Fruit fly (Drosophila melanogaster) whole organism, pupa: Measurements from ENCODE around the gene mew.
A peak's percentile ranks its signal among the peaks of the same experiment; 100 is the strongest.

ENCODE experiments used
- CG10348 ChIP-seq: fragments of 200-800 bp; sonication (Bioruptor generic); IDR thresholded peaks from 2 replicates; pipeline ENCODE4 v1.3.6; 2022; ENCODE audit warnings: missing biosample characterization, missing genetic modification characterization
- CG12605 ChIP-seq: fragments of 200-800 bp; sonication (Bioruptor generic); IDR thresholded peaks from 2 replicates; pipeline ENCODE4 v1.3.6; 2022; ENCODE audit warnings: missing biosample characterization, missing genetic modification characterization
- CG13204 ChIP-seq: fragments of 200-800 bp; sonication (Bioruptor generic); optimal IDR thresholded peaks from 2 replicates; lab custom pipeline; 2018; ENCODE audit warnings: missing biosample characterization, mild to moderate bottlenecking, missing genetic modification characterization, moderate library complexity
- CG14655 ChIP-seq: fragments of 200-800 bp; sonication (Bioruptor generic); optimal IDR thresholded peaks from 3 replicates; lab custom pipeline; 2017; ENCODE audit warnings: mild to moderate bottlenecking, missing biosample characterization, missing genetic modification reagents, missing genetic modification characterization
- CG15710 ChIP-seq: fragments of 200-800 bp; sonication (Bioruptor generic); optimal IDR thresholded peaks from 2 replicates; lab custom pipeline; 2018; ENCODE audit warnings: missing biosample characterization, mild to moderate bottlenecking, missing genetic modification characterization, moderate library complexity
- CG17806 ChIP-seq: fragments of 200-800 bp; sonication (Bioruptor generic); optimal IDR thresholded peaks from 2 replicates; lab custom pipeline; 2018; ENCODE audit warnings: missing biosample characterization, mild to moderate bottlenecking, missing genetic modification characterization, moderate library complexity
- CG32121 ChIP-seq: fragments of 200-800 bp; sonication (Bioruptor generic); IDR thresholded peaks from 2 replicates; pipeline ENCODE4 v1.3.6; 2022; ENCODE audit warnings: missing biosample characterization, missing genetic modification characterization
- CG34367 ChIP-seq: fragments of 200-800 bp; sonication (Bioruptor generic); optimal IDR thresholded peaks from 2 replicates; lab custom pipeline; 2018; ENCODE audit warnings: missing biosample characterization, mild to moderate bottlenecking, missing genetic modification characterization
- CG4496 ChIP-seq: fragments of 200-800 bp; sonication (Bioruptor generic); IDR thresholded peaks from 3 replicates; pipeline ENCODE4 v1.3.6; 2022; ENCODE audit warnings: missing biosample characterization, missing genetic modification characterization
- CG8159 ChIP-seq: fragments of 200-800 bp; sonication (Bioruptor generic); optimal IDR thresholded peaks from 3 replicates; lab custom pipeline; 2018; ENCODE audit warnings: missing biosample characterization, mild to moderate bottlenecking, missing genetic modification characterization, moderate library complexity
- CG8301 ChIP-seq: fragments of 200-800 bp; sonication (Bioruptor generic); optimal IDR thresholded peaks from 2 replicates; lab custom pipeline; 2018; ENCODE audit warnings: missing biosample characterization, mild to moderate bottlenecking, missing genetic modification characterization
- CG9948 ChIP-seq: fragments of 200-800 bp; sonication (Bioruptor generic); optimal IDR thresholded peaks from 2 replicates; lab custom pipeline; 2018; ENCODE audit warnings: missing biosample characterization, mild to moderate bottlenecking, missing genetic modification characterization, moderate library complexity
- D1 ChIP-seq: fragments of 200-800 bp; sonication (Bioruptor generic); optimal IDR thresholded peaks from 2 replicates; lab custom pipeline; 2018; ENCODE audit warnings: missing biosample characterization, mild to moderate bottlenecking, missing genetic modification characterization, moderate library complexity
- EcR ChIP-seq: fragments of 200-800 bp; sonication (Bioruptor generic); optimal IDR thresholded peaks from 3 replicates; lab custom pipeline; 2019; ENCODE audit warnings: missing biosample characterization, missing genetic modification characterization, mild to moderate bottlenecking, moderate library complexity, missing genetic modification reagents
- Ets98B ChIP-seq: fragments of 200-800 bp; sonication (Bioruptor generic); IDR thresholded peaks from 2 replicates; pipeline ENCODE4 v1.3.6; 2022; ENCODE audit warnings: missing biosample characterization, missing genetic modification characterization
- Pif1A ChIP-seq: fragments of 200-800 bp; sonication (Bioruptor generic); optimal IDR thresholded peaks from 3 replicates; lab custom pipeline; 2016; ENCODE audit warnings: missing biosample characterization, missing genetic modification characterization
- Pif1B ChIP-seq: fragments of 200-800 bp; sonication (Bioruptor generic); optimal IDR thresholded peaks from 3 replicates; lab custom pipeline; 2016; ENCODE audit warnings: missing biosample characterization, missing genetic modification characterization
- Snoo ChIP-seq: fragments of 200-800 bp; sonication (Bioruptor generic); optimal IDR thresholded peaks from 3 replicates; lab custom pipeline; 2017; ENCODE audit warnings: missing biosample characterization, mild to moderate bottlenecking, missing genetic modification characterization, inconsistent platforms
- fd96Ca ChIP-seq: fragments of 200-800 bp; sonication (Bioruptor generic); IDR thresholded peaks from 3 replicates; pipeline ENCODE4 v1.3.6; 2022; ENCODE audit warnings: missing biosample characterization, missing genetic modification characterization
- gl ChIP-seq: fragments of 200-800 bp; sonication (Bioruptor generic); optimal IDR thresholded peaks from 2 replicates; lab custom pipeline; 2018; ENCODE audit warnings: missing biosample characterization, mild to moderate bottlenecking, missing genetic modification characterization
- rn ChIP-seq: fragments of 200-800 bp; sonication (Bioruptor generic); IDR thresholded peaks from 2 replicates; pipeline ENCODE4 v1.3.6; 2022; ENCODE audit warnings: missing biosample characterization, missing genetic modification characterization

mew gene

dm6 chrX:13224846-13225245 lies 33.4 kb downstream of the mew start:
- no peak for TF ChIP-seq rn (GFP tag; lab: Robert Waterston, UW)
- no peak for TF ChIP-seq CG13204 (GFP tag; lab: Kevin White, UChicago)
- TF ChIP-seq CG9948 (tag; lab: Kevin White, UChicago) = no peak
- TF ChIP-seq Ets98B (GFP tag; lab: Robert Waterston, UW) = no peak
- TF ChIP-seq CG10348 (GFP tag; lab: Robert Waterston, UW) = no peak
- no peak for TF ChIP-seq CG12605 (GFP tag; lab: Robert Waterston, UW)
- TF ChIP-seq CG17806 (tag; lab: Kevin White, UChicago) = no peak
- no peak for TF ChIP-seq CG32121
- no peak for TF ChIP-seq CG8159 (tag; lab: Kevin White, UChicago)
- no peak for TF ChIP-seq CG34367 (tag; lab: Kevin White, UChicago)
- no peak for TF ChIP-seq CG4496 (GFP tag; lab: Robert Waterston, UW)
- TF ChIP-seq CG14655 = no peak

dm6 chrX:13221835-13222234 lies 36.5 kb downstream of the mew start:
- TF ChIP-seq CG34367 (tag; lab: Kevin White, UChicago) (no peak), CG4496 (GFP tag; lab: Robert Waterston, UW) (peak; percentile 36; the same call in 1 of the 3 replicates), rn (GFP tag; lab: Robert Waterston, UW) (no peak), Ets98B (GFP tag; lab: Robert Waterston, UW) (peak; percentile 64), CG17806 (tag; lab: Kevin White, UChicago) (no peak), CG10348 (GFP tag; lab: Robert Waterston, UW) (no peak), fd96Ca (GFP tag; lab: Robert Waterston, UW) (0 out of 3 replicates have a peak, but pooled peaks have one; percentile 27), CG9948 (tag; lab: Kevin White, UChicago) (no peak), CG15710 (tag; lab: Kevin White, UChicago) (no peak), Pif1A (GFP tag; lab: Kevin White, UChicago) (no peak), D1 (tag; lab: Kevin White, UChicago) (no peak), CG14655 (peak; percentile 19), CG8301 (tag; lab: Kevin White, UChicago) (peak; percentile 28), CG32121 (peak; percentile 56; the same call in 1 of the 2 replicates), CG13204 (GFP tag; lab: Kevin White, UChicago) (no peak)
- TF ChIP-seq, all 21 proteins: peak for 6

dm6 chrX:13221311-13221710 lies 37.0 kb downstream of the mew start:
- TF ChIP-seq Ets98B (GFP tag; lab: Robert Waterston, UW) (no peak), rn (GFP tag; lab: Robert Waterston, UW) (no peak), CG17806 (tag; lab: Kevin White, UChicago) (no peak), CG34367 (tag; lab: Kevin White, UChicago) (no peak), CG32121 (peak; percentile 19; the same call in 1 of the 2 replicates), CG4496 (GFP tag; lab: Robert Waterston, UW) (peak; percentile 56; the same call in 1 of the 3 replicates), CG9948 (tag; lab: Kevin White, UChicago) (no peak), fd96Ca (GFP tag; lab: Robert Waterston, UW) (0 out of 3 replicates have a peak, but pooled peaks have one; percentile 15), Pif1B (peak; percentile 19), CG14655 (peak; percentile 11), EcR (GFP tag; lab: Kevin White, UChicago) (no peak), CG8301 (tag; lab: Kevin White, UChicago) (peak; percentile 33), Pif1A (GFP tag; lab: Kevin White, UChicago) (peak; percentile 35), Snoo (tag; lab: Kevin White, UChicago) (peak; percentile 38), gl (no peak)

dm6 chrX:13220418-13220817 lies 37.9 kb downstream of the mew start:
- TF ChIP-seq CG32121 (no peak), CG8159 (tag; lab: Kevin White, UChicago) (peak; percentile 54)

- TF ChIP-seq CG12605 (GFP tag; lab: Robert Waterston, UW) (no peak), CG9948 (tag; lab: Kevin White, UChicago) (no peak), Pif1A (GFP tag; lab: Kevin White, UChicago) (no peak), CG34367 (tag; lab: Kevin White, UChicago) (no peak), CG14655 (no peak), CG15710 (tag; lab: Kevin White, UChicago) (no peak), D1 (tag; lab: Kevin White, UChicago) (no peak), CG8301 (tag; lab: Kevin White, UChicago) (no peak), rn (GFP tag; lab: Robert Waterston, UW) (no peak), CG10348 (GFP tag; lab: Robert Waterston, UW) (no peak), Pif1B (no peak), CG8159 (tag; lab: Kevin White, UChicago) (no peak), Snoo (tag; lab: Kevin White, UChicago) (no peak), gl (no peak)
These were observed 39.0 kb downstream of the mew start for dm6 chrX:13219290-13219689.

dm6 chrX:13214056-13214455 lies 44.2 kb downstream of the mew start:
- TF ChIP-seq CG10348 (GFP tag; lab: Robert Waterston, UW) = no peak
- peak; percentile 59 for TF ChIP-seq Pif1A (GFP tag; lab: Kevin White, UChicago)
- TF ChIP-seq CG9948 (tag; lab: Kevin White, UChicago) = peak; percentile 48
- peak; percentile 34 for TF ChIP-seq CG15710 (tag; lab: Kevin White, UChicago)
- peak; percentile 62 for TF ChIP-seq CG17806 (tag; lab: Kevin White, UChicago)
- TF ChIP-seq CG34367 (tag; lab: Kevin White, UChicago) = peak; percentile 44
- no peak for TF ChIP-seq gl
- peak; percentile 51; the same call in 1 of the 2 replicates for TF ChIP-seq CG12605 (GFP tag; lab: Robert Waterston, UW)
- peak; percentile 50 for TF ChIP-seq CG8159 (tag; lab: Kevin White, UChicago)
- peak; percentile 66; the same call in 1 of the 2 replicates for TF ChIP-seq CG32121
- TF ChIP-seq CG13204 (GFP tag; lab: Kevin White, UChicago) = no peak
- TF ChIP-seq CG4496 (GFP tag; lab: Robert Waterston, UW) = peak; percentile 81
- peak; percentile 60 for TF ChIP-seq CG8301 (tag; lab: Kevin White, UChicago)
- peak; percentile 43; the same call in 1 of the 2 replicates for TF ChIP-seq rn (GFP tag; lab: Robert Waterston, UW)
- TF ChIP-seq D1 (tag; lab: Kevin White, UChicago) = peak; percentile 61
- peak; percentile 38 for TF ChIP-seq Snoo (tag; lab: Kevin White, UChicago)
- TF ChIP-seq EcR (GFP tag; lab: Kevin White, UChicago) = no peak
- TF ChIP-seq CG14655 = peak; percentile 64
- TF ChIP-seq Pif1B = peak; percentile 27
- TF ChIP-seq Ets98B (GFP tag; lab: Robert Waterston, UW) = peak; percentile 80
- peak; percentile 54; the same call in 2 of the 3 replicates for TF ChIP-seq fd96Ca (GFP tag; lab: Robert Waterston, UW)
